Fruit fly (Drosophila melanogaster) whole organism, embryonic: Measurements from ENCODE around the gene Ythdf.

Experiments
- Atf6 ChIP-seq: fragments of 200-800 bp; sonication (Bioruptor generic); IDR thresholded peaks from 2 replicates; pipeline ENCODE4 v1.3.6; 2022; ENCODE audit warnings: missing biosample characterization, missing genetic modification characterization
- C15 ChIP-seq: fragments of 200-800 bp; sonication (Bioruptor generic); IDR thresholded peaks from 3 replicates; pipeline ENCODE4 v1.3.6; 2022; ENCODE audit warnings: missing biosample characterization, missing genetic modification characterization
- CG10366 ChIP-seq: fragments of 200-800 bp; sonication (Bioruptor generic); IDR thresholded peaks from 2 replicates; pipeline ENCODE4 v1.3.6; 2022; ENCODE audit warnings: missing biosample characterization, missing genetic modification characterization
- CG10462 ChIP-seq: fragments of 200-800 bp; sonication (Bioruptor generic); optimal IDR thresholded peaks from 2 replicates; lab custom pipeline; 2016; ENCODE audit warnings: missing biosample characterization, missing genetic modification characterization
- CG10543 ChIP-seq: fragments of 200-800 bp; sonication (Bioruptor generic); optimal IDR thresholded peaks from 3 replicates; lab custom pipeline; 2017; ENCODE audit warnings: missing biosample characterization, mild to moderate bottlenecking, missing genetic modification characterization, moderate library complexity
- CG11560 ChIP-seq: fragments of 200-800 bp; sonication (Bioruptor generic); IDR thresholded peaks from 3 replicates; pipeline ENCODE4 v1.3.6; 2022; ENCODE audit warnings: missing biosample characterization, missing genetic modification characterization
- CG12071 ChIP-seq: fragments of 200-800 bp; sonication (Bioruptor generic); optimal IDR thresholded peaks from 3 replicates; lab custom pipeline; 2018; ENCODE audit warnings: missing biosample characterization, mild to moderate bottlenecking, missing genetic modification characterization
- CG12659 ChIP-seq: fragments of 200-800 bp; sonication (Bioruptor generic); optimal IDR thresholded peaks from 3 replicates; lab custom pipeline; 2017; ENCODE audit warnings: mild to moderate bottlenecking, missing biosample characterization, missing genetic modification reagents, missing genetic modification characterization
- CG14050 ChIP-seq: fragments of 200-800 bp; sonication (Bioruptor generic); IDR thresholded peaks from 3 replicates; pipeline ENCODE4 v1.3.6; 2022; ENCODE audit warnings: missing biosample characterization, missing genetic modification characterization
- CG14860 ChIP-seq: fragments of 200-800 bp; sonication (Bioruptor generic); IDR thresholded peaks from 3 replicates; pipeline ENCODE4 v1.3.6; 2022; ENCODE audit warnings: missing biosample characterization, missing genetic modification characterization; ENCODE audit not compliant: partially characterized antibody
- CG15514 ChIP-seq: fragments of 200-800 bp; sonication (Bioruptor generic); optimal IDR thresholded peaks from 3 replicates; lab custom pipeline; 2017; ENCODE audit warnings: missing biosample characterization, missing genetic modification characterization, mild to moderate bottlenecking, moderate library complexity, missing genetic modification reagents
- CG15696 ChIP-seq: fragments of 200-800 bp; sonication (Bioruptor generic); optimal IDR thresholded peaks from 2 replicates; lab custom pipeline; 2019; ENCODE audit warnings: missing biosample characterization, mild to moderate bottlenecking, missing genetic modification characterization, moderate library complexity
- CG17829 ChIP-seq: fragments of 200-800 bp; optimal IDR thresholded peaks from 2 replicates; lab custom pipeline; 2019; ENCODE audit warnings: missing biosample characterization, mild to moderate bottlenecking, missing genetic modification characterization, moderate library complexity
- CG2129 ChIP-seq: fragments of 200-800 bp; sonication (Bioruptor generic); IDR thresholded peaks from 2 replicates; pipeline ENCODE4 v1.3.6; 2022; ENCODE audit warnings: missing biosample characterization, missing genetic modification characterization; ENCODE audit not compliant: partially characterized antibody
- CG2875 ChIP-seq: fragments of 200-800 bp; sonication (Bioruptor generic); optimal IDR thresholded peaks from 2 replicates; lab custom pipeline; 2017; ENCODE audit warnings: missing biosample characterization, mild to moderate bottlenecking, missing genetic modification characterization, missing genetic modification reagents
- CG31365 ChIP-seq: fragments of 200-800 bp; sonication (Bioruptor generic); optimal IDR thresholded peaks from 2 replicates; lab custom pipeline; 2018; ENCODE audit warnings: missing biosample characterization, mild to moderate bottlenecking, missing genetic modification characterization
- CG4707 ChIP-seq: fragments of 200-800 bp; sonication (Bioruptor generic); optimal IDR thresholded peaks from 2 replicates; lab custom pipeline; 2018; ENCODE audit warnings: missing biosample characterization, mild to moderate bottlenecking, missing genetic modification characterization, moderate library complexity
- CG6654 ChIP-seq: fragments of 200-800 bp; sonication (Bioruptor generic); optimal IDR thresholded peaks from 2 replicates; lab custom pipeline; 2017; ENCODE audit warnings: missing biosample characterization, mild to moderate bottlenecking, missing genetic modification characterization
- CG7357 ChIP-seq: fragments of 200-800 bp; sonication (Bioruptor generic); IDR thresholded peaks from 3 replicates; pipeline ENCODE4 v1.3.6; 2022; ENCODE audit warnings: missing biosample characterization, missing genetic modification characterization
- CHES-1-like ChIP-seq: fragments of 200-800 bp; sonication (Bioruptor generic); optimal IDR thresholded peaks from 2 replicates; lab custom pipeline; 2016; ENCODE audit warnings: missing biosample characterization, missing genetic modification characterization
- Dip3 ChIP-seq: fragments of 200-800 bp; sonication (Bioruptor generic); optimal IDR thresholded peaks from 3 replicates; lab custom pipeline; 2016; ENCODE audit warnings: missing biosample characterization, missing genetic modification characterization
- E2f1 ChIP-seq: fragments of 200-800 bp; sonication (Bioruptor generic); IDR thresholded peaks from 2 replicates; pipeline ENCODE4 v1.3.6; 2022; ENCODE audit warnings: missing biosample characterization, missing genetic modification characterization
- ERR ChIP-seq: fragments of 200-800 bp; sonication (Bioruptor generic); optimal IDR thresholded peaks from 2 replicates; lab custom pipeline; 2016; ENCODE audit warnings: missing biosample characterization, missing genetic modification characterization
- HmgD ChIP-seq: fragments of 200-800 bp; sonication (Bioruptor generic); optimal IDR thresholded peaks from 3 replicates; lab custom pipeline; 2016; ENCODE audit warnings: missing biosample characterization, missing genetic modification characterization
- Max ChIP-seq: fragments of 200-800 bp; sonication (Bioruptor generic); optimal IDR thresholded peaks from 2 replicates; lab custom pipeline; 2016; ENCODE audit warnings: missing biosample characterization, mild to moderate bottlenecking, missing genetic modification characterization
- Myb ChIP-seq: fragments of 200-800 bp; sonication (Bioruptor generic); optimal IDR thresholded peaks from 2 replicates; lab custom pipeline; 2016; ENCODE audit warnings: missing biosample characterization, missing genetic modification characterization
- Oli ChIP-seq: fragments of 200-800 bp; sonication (Bioruptor generic); optimal IDR thresholded peaks from 2 replicates; lab custom pipeline; 2018; ENCODE audit warnings: missing biosample characterization, mild to moderate bottlenecking, missing genetic modification characterization, moderate library complexity
- ac ChIP-seq: fragments of 200-800 bp; sonication (Bioruptor generic); optimal IDR thresholded peaks from 3 replicates; lab custom pipeline; 2017; ENCODE audit warnings: missing biosample characterization, mild to moderate bottlenecking, missing genetic modification characterization
- ato ChIP-seq: fragments of 200-800 bp; sonication (Bioruptor generic); IDR thresholded peaks from 2 replicates; pipeline ENCODE4 v1.3.6; 2022; ENCODE audit warnings: missing biosample characterization, missing genetic modification characterization; ENCODE audit not compliant: partially characterized antibody
- bcd ChIP-seq: fragments of 200-800 bp; sonication (Bioruptor generic); optimal IDR thresholded peaks from 2 replicates; lab custom pipeline; 2017; ENCODE audit warnings: missing biosample characterization, mild to moderate bottlenecking, missing genetic modification characterization
- dati ChIP-seq: fragments of 200-800 bp; sonication (Bioruptor generic); IDR thresholded peaks from 2 replicates; pipeline ENCODE4 v1.3.6; 2022; ENCODE audit warnings: missing biosample characterization, missing genetic modification characterization
- dimm ChIP-seq: fragments of 200-800 bp; sonication (Bioruptor generic); IDR thresholded peaks from 2 replicates; pipeline ENCODE4 v1.3.6; 2022; ENCODE audit warnings: missing biosample characterization, missing genetic modification characterization
- dpn ChIP-seq, 2 experiments: fragments of 200-800 bp; sonication (Bioruptor generic); optimal IDR thresholded peaks; 3 replicates each; lab custom pipeline; 2016; ENCODE audit warnings: missing biosample characterization in 2 of 2, missing genetic modification characterization in 2 of 2
- ewg ChIP-seq: fragments of 200-800 bp; sonication (Bioruptor generic); optimal IDR thresholded peaks from 3 replicates; lab custom pipeline; 2017; ENCODE audit warnings: mild to moderate bottlenecking, missing biosample characterization, missing genetic modification reagents, missing genetic modification characterization
- fd96Cb ChIP-seq: fragments of 200-800 bp; sonication (Bioruptor generic); optimal IDR thresholded peaks from 2 replicates; lab custom pipeline; 2018; ENCODE audit warnings: missing biosample characterization, mild to moderate bottlenecking, missing genetic modification characterization, moderate library complexity
- fru ChIP-seq: fragments of >200 bp; optimal IDR thresholded peaks from 2 replicates; lab custom pipeline; 2017
- gfzf ChIP-seq: fragments of 200-800 bp; sonication (Bioruptor generic); optimal IDR thresholded peaks from 2 replicates; lab custom pipeline; 2016; ENCODE audit warnings: missing biosample characterization, mild to moderate bottlenecking, missing genetic modification characterization, moderate library complexity
- hb ChIP-seq: fragments of 200-800 bp; sonication (Bioruptor generic); IDR thresholded peaks from 3 replicates; pipeline ENCODE4 v1.3.6; 2022; ENCODE audit warnings: missing biosample characterization, missing genetic modification characterization; ENCODE audit not compliant: partially characterized antibody
- lov ChIP-seq, 2 experiments: fragments of 200-800 bp in 1 of 2; fragments of >200 bp in 1 of 2; sonication (Bioruptor generic) in 1 of 2; IDR thresholded peaks in 1 of 2; optimal IDR thresholded peaks in 1 of 2; 2 replicates in 1 of 2; 3 replicates in 1 of 2; pipeline versions ENCODE4 v1.3.6 to Lab custom; 2017 to 2022; ENCODE audit warnings: missing biosample characterization in 1 of 2, missing genetic modification characterization in 1 of 2
- nom ChIP-seq: fragments of 200-800 bp; sonication (Bioruptor generic); optimal IDR thresholded peaks from 2 replicates; lab custom pipeline; 2017; ENCODE audit warnings: missing biosample characterization, missing genetic modification characterization, mild to moderate bottlenecking, moderate library complexity, missing genetic modification reagents
- pfk ChIP-seq: fragments of 200-800 bp; sonication (Bioruptor generic); optimal IDR thresholded peaks from 2 replicates; lab custom pipeline; 2018; ENCODE audit warnings: missing biosample characterization, mild to moderate bottlenecking, missing genetic modification characterization, moderate library complexity
- phol ChIP-seq: fragments of 200-800 bp; sonication (Bioruptor generic); optimal IDR thresholded peaks from 3 replicates; lab custom pipeline; 2018; ENCODE audit warnings: missing biosample characterization, mild to moderate bottlenecking, missing genetic modification characterization, moderate library complexity
- pnt ChIP-seq: fragments of 200-800 bp; sonication (Bioruptor generic); optimal IDR thresholded peaks from 3 replicates; lab custom pipeline; 2016; ENCODE audit warnings: missing biosample characterization, missing genetic modification characterization
- pzg ChIP-seq: fragments of 200-800 bp; sonication (Bioruptor generic); optimal IDR thresholded peaks from 3 replicates; lab custom pipeline; 2018; ENCODE audit warnings: missing biosample characterization, mild to moderate bottlenecking, missing genetic modification characterization, moderate library complexity
- rib ChIP-seq: fragments of 200-800 bp; sonication (Bioruptor generic); IDR thresholded peaks from 2 replicates; pipeline ENCODE4 v1.3.6; 2022; ENCODE audit warnings: missing biosample characterization, missing genetic modification characterization
- schlank ChIP-seq: fragments of 200-800 bp; sonication (Bioruptor generic); optimal IDR thresholded peaks from 2 replicates; lab custom pipeline; 2018; ENCODE audit warnings: missing biosample characterization, mild to moderate bottlenecking, missing genetic modification characterization
- sob ChIP-seq: fragments of 200-800 bp; sonication (Bioruptor generic); IDR thresholded peaks from 2 replicates; pipeline ENCODE4 v1.3.6; 2022; ENCODE audit warnings: missing biosample characterization, missing genetic modification characterization
- tll ChIP-seq, 2 experiments: fragments of 200-800 bp in 1 of 2; fragments of >200 bp in 1 of 2; sonication (Bioruptor generic) in 1 of 2; optimal IDR thresholded peaks; 2 replicates each; lab custom pipeline; 2017 to 2019; ENCODE audit warnings: missing biosample characterization in 2 of 2, missing genetic modification characterization in 2 of 2, mild to moderate bottlenecking in 1 of 2, moderate library complexity in 1 of 2
- toy ChIP-seq: fragments of 200-800 bp; sonication (Bioruptor generic); IDR thresholded peaks from 2 replicates; pipeline ENCODE4 v1.3.6; 2022; ENCODE audit warnings: missing biosample characterization, missing genetic modification characterization
- unc-4 ChIP-seq: fragments of 200-800 bp; sonication (Bioruptor generic); IDR thresholded peaks from 2 replicates; pipeline ENCODE4 v1.3.6; 2022; ENCODE audit warnings: missing biosample characterization, missing genetic modification characterization; ENCODE audit not compliant: partially characterized antibody
- yki ChIP-seq: fragments of >200 bp; optimal IDR thresholded peaks from 3 replicates; lab custom pipeline; 2018

Ythdf gene

DNA sequence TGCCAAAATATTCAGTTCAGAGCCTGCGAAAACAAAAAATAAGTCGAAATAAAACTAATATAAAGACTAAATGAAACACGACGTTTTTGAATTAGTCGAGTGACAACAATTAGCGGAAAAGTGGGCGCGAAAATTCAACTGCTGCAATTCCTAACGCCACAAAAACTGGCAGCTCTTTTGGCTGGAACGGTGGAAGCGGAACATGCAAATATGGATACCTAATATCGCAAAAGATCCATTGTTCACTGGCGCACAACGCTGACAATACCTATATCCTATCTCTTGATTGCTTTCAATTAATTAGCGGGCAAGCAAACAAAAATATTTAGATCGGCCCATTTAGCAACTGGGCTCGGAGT is 10.3 kb upstream of the Ythdf start, which contains the start of gene CG11791 (continued):
- no peak for TF ChIP-seq CG10462 (GFP tag; lab: Kevin White, UChicago)
- TF ChIP-seq Max (GFP tag; lab: Kevin White, UChicago): no peak
- peak; percentile 95 for TF ChIP-seq pfk
- TF ChIP-seq pnt: no peak
- no peak for TF ChIP-seq hb (GFP tag; lab: Robert Waterston, UW)
- TF ChIP-seq ato (GFP tag; lab: Robert Waterston, UW): no peak
- TF ChIP-seq CG10366: no peak
- no peak for TF ChIP-seq nom (GFP tag; lab: Kevin White, UChicago)
- TF ChIP-seq dimm (GFP tag; lab: Robert Waterston, UW): no peak
- no peak for TF ChIP-seq ewg (GFP tag; lab: Kevin White, UChicago)
- TF ChIP-seq ERR (GFP tag; lab: Kevin White, UChicago): no peak
- TF ChIP-seq CG7357 (GFP tag; lab: Robert Waterston, UW): no peak
- TF ChIP-seq CG11560: no peak
- no peak for TF ChIP-seq ac
- TF ChIP-seq dpn (GFP tag; optimal IDR thresholded peaks at IDR 0.05; lab: Kevin White, UChicago): no peak
- no peak for TF ChIP-seq CG14050 (GFP tag; lab: Robert Waterston, UW)
- no peak for TF ChIP-seq Atf6 (GFP tag; lab: Robert Waterston, UW)
- TF ChIP-seq schlank (tag; lab: Kevin White, UChicago): no peak
- TF ChIP-seq E2f1 (GFP tag; lab: Robert Waterston, UW): no peak
- TF ChIP-seq Myb (GFP tag; lab: Kevin White, UChicago): peak; percentile 43
- TF ChIP-seq CG2129 (GFP tag; lab: Robert Waterston, UW): no peak
- TF ChIP-seq toy (GFP tag; lab: Robert Waterston, UW): no peak
- no peak for TF ChIP-seq yki (lab: Kevin White, UChicago)
- TF ChIP-seq CHES-1-like (GFP tag; lab: Kevin White, UChicago): no peak
- peak; percentile 29 for TF ChIP-seq CG15514 (GFP tag; lab: Kevin White, UChicago)
- no peak for TF ChIP-seq CG2875 (GFP tag; lab: Kevin White, UChicago)
- TF ChIP-seq CG31365 (tag; lab: Kevin White, UChicago): no peak
- no peak for TF ChIP-seq fru (lab: Kevin White, UChicago)
- TF ChIP-seq bcd: no peak
- TF ChIP-seq sob (GFP tag; lab: Robert Waterston, UW): no peak
- no peak for TF ChIP-seq CG14860
- no peak for TF ChIP-seq CG4707 (GFP tag; lab: Kevin White, UChicago)
- no peak for TF ChIP-seq C15 (GFP tag; lab: Robert Waterston, UW)
- TF ChIP-seq unc-4 (GFP tag; lab: Robert Waterston, UW): no peak
- no peak for TF ChIP-seq CG17829 (tag; lab: Kevin White, UChicago)
- TF ChIP-seq CG12071 (GFP tag; lab: Kevin White, UChicago): no peak
- TF ChIP-seq gfzf (GFP tag; lab: Kevin White, UChicago): peak; percentile 65
- TF ChIP-seq fd96Cb (tag; lab: Kevin White, UChicago): no peak
- no peak for TF ChIP-seq Dip3 (GFP tag; lab: Kevin White, UChicago)
- TF ChIP-seq phol (tag; lab: Kevin White, UChicago): peak; percentile 6
- TF ChIP-seq HmgD (GFP tag; lab: Kevin White, UChicago): no peak
- TF ChIP-seq dati (GFP tag; lab: Robert Waterston, UW): no peak
- no peak for TF ChIP-seq CG10543 (GFP tag; lab: Kevin White, UChicago)
- no peak for TF ChIP-seq Oli
- TF ChIP-seq rib (GFP tag; lab: Robert Waterston, UW): no peak
- TF ChIP-seq tll (GFP tag; optimal IDR thresholded peaks at IDR 0.05; lab: Kevin White, UChicago): no peak
- TF ChIP-seq CG12659 (GFP tag; lab: Kevin White, UChicago): no peak
- no peak for TF ChIP-seq CG15696 (tag; lab: Kevin White, UChicago)
- TF ChIP-seq lov (optimal IDR thresholded peaks at IDR 0.05; lab: Kevin White, UChicago): no peak
- TF ChIP-seq lov (GFP tag; IDR thresholded peaks at IDR 0.05; lab: Robert Waterston, UW): no peak
- peak; percentile 28 for TF ChIP-seq pzg
- no peak for TF ChIP-seq CG6654 (GFP tag; lab: Kevin White, UChicago)
